Fruit fly (Drosophila melanogaster) whole organism, embryonic: ENCODE results near the gene retm.

Experiments used
- Atf-2 ChIP-seq: fragments of 200-800 bp; sonication (Bioruptor generic); optimal IDR thresholded peaks from 2 replicates; lab custom pipeline; 2016; ENCODE audit warnings: missing biosample characterization, missing genetic modification characterization
- Atf3 ChIP-seq: fragments of 200-800 bp; sonication (Bioruptor generic); optimal IDR thresholded peaks from 3 replicates; lab custom pipeline; 2016; ENCODE audit warnings: missing biosample characterization, missing genetic modification characterization
- CG11247 ChIP-seq: fragments of 200-800 bp; sonication (Bioruptor generic); IDR thresholded peaks from 2 replicates; pipeline ENCODE4 v1.3.6; 2022; ENCODE audit warnings: missing biosample characterization, missing genetic modification characterization
- CG12391 ChIP-seq: fragments of 200-800 bp; sonication (Bioruptor generic); optimal IDR thresholded peaks from 3 replicates; lab custom pipeline; 2018; ENCODE audit warnings: missing biosample characterization, mild to moderate bottlenecking, missing genetic modification characterization, moderate library complexity
- CG12659 ChIP-seq: fragments of 200-800 bp; sonication (Bioruptor generic); optimal IDR thresholded peaks from 3 replicates; lab custom pipeline; 2017; ENCODE audit warnings: mild to moderate bottlenecking, missing biosample characterization, missing genetic modification reagents, missing genetic modification characterization
- CG13894 ChIP-seq: fragments of 200-800 bp; sonication (Bioruptor generic); optimal IDR thresholded peaks from 3 replicates; lab custom pipeline; 2018; ENCODE audit warnings: missing biosample characterization, mild to moderate bottlenecking, missing genetic modification characterization, moderate library complexity
- CG14860 ChIP-seq: fragments of 200-800 bp; sonication (Bioruptor generic); IDR thresholded peaks from 3 replicates; pipeline ENCODE4 v1.3.6; 2022; ENCODE audit warnings: missing biosample characterization, missing genetic modification characterization; ENCODE audit not compliant: partially characterized antibody
- CG16815 ChIP-seq: fragments of 200-800 bp; sonication (Bioruptor generic); optimal IDR thresholded peaks from 3 replicates; lab custom pipeline; 2017; ENCODE audit warnings: missing biosample characterization, mild to moderate bottlenecking, missing genetic modification characterization
- CG17612 ChIP-seq: fragments of 200-800 bp; sonication (Bioruptor generic); IDR thresholded peaks from 2 replicates; pipeline ENCODE4 v1.3.6; 2022; ENCODE audit warnings: missing biosample characterization, missing genetic modification characterization
- CG2116 ChIP-seq: fragments of 200-800 bp; sonication (Bioruptor generic); optimal IDR thresholded peaks from 3 replicates; lab custom pipeline; 2018; ENCODE audit warnings: missing biosample characterization, mild to moderate bottlenecking, missing genetic modification characterization
- CG30020 ChIP-seq: fragments of 200-800 bp; optimal IDR thresholded peaks from 2 replicates; lab custom pipeline; 2019; ENCODE audit warnings: missing biosample characterization, mild to moderate bottlenecking, missing genetic modification characterization, moderate library complexity
- CG31365 ChIP-seq: fragments of 200-800 bp; sonication (Bioruptor generic); optimal IDR thresholded peaks from 2 replicates; lab custom pipeline; 2018; ENCODE audit warnings: missing biosample characterization, mild to moderate bottlenecking, missing genetic modification characterization
- CG3407 ChIP-seq: fragments of 200-800 bp; sonication (Bioruptor generic); optimal IDR thresholded peaks from 2 replicates; lab custom pipeline; 2018; ENCODE audit warnings: missing biosample characterization, mild to moderate bottlenecking, missing genetic modification characterization
- CG34376 ChIP-seq: fragments of 200-800 bp; sonication (Bioruptor generic); optimal IDR thresholded peaks from 2 replicates; lab custom pipeline; 2018; ENCODE audit warnings: missing biosample characterization, mild to moderate bottlenecking, missing genetic modification characterization
- CG4617 ChIP-seq: fragments of 200-800 bp; sonication (Bioruptor generic); optimal IDR thresholded peaks from 3 replicates; lab custom pipeline; 2016; ENCODE audit warnings: missing biosample characterization, missing genetic modification characterization, borderline replicate concordance
- CG5180 ChIP-seq: fragments of 200-800 bp; sonication (Bioruptor generic); optimal IDR thresholded peaks from 3 replicates; lab custom pipeline; 2017; ENCODE audit warnings: missing biosample characterization, missing genetic modification characterization, mild to moderate bottlenecking, moderate library complexity, missing genetic modification reagents
- CG6175 ChIP-seq: fragments of 200-800 bp; sonication (Bioruptor generic); IDR thresholded peaks from 3 replicates; pipeline ENCODE4 v1.3.6; 2022; ENCODE audit warnings: missing biosample characterization, missing genetic modification characterization
- CG8359 ChIP-seq: fragments of 200-800 bp; sonication (Bioruptor generic); optimal IDR thresholded peaks from 2 replicates; lab custom pipeline; 2017; ENCODE audit warnings: missing biosample characterization, mild to moderate bottlenecking, missing genetic modification characterization, borderline replicate concordance
- Dad ChIP-seq: fragments of 200-800 bp; sonication (Bioruptor generic); optimal IDR thresholded peaks from 3 replicates; lab custom pipeline; 2016; ENCODE audit warnings: missing biosample characterization, missing genetic modification characterization
- Doc2 ChIP-seq: fragments of 200-800 bp; sonication (Bioruptor generic); IDR thresholded peaks from 2 replicates; pipeline ENCODE4 v1.3.6; 2022; ENCODE audit warnings: missing biosample characterization, missing genetic modification characterization
- Dp ChIP-seq: fragments of 200-800 bp; sonication (Bioruptor generic); optimal IDR thresholded peaks from 2 replicates; lab custom pipeline; 2018; ENCODE audit warnings: missing biosample characterization, mild to moderate bottlenecking, missing genetic modification characterization, moderate library complexity
- Eip74EF ChIP-seq, 2 experiments: fragments of 200-800 bp in 1 of 2; fragments of >200 bp in 1 of 2; sonication (Bioruptor generic) in 1 of 2; optimal IDR thresholded peaks; 2 replicates each; lab custom pipeline; 2017 to 2019; ENCODE audit warnings: missing biosample characterization in 2 of 2, missing genetic modification characterization in 2 of 2, mild to moderate bottlenecking in 1 of 2, moderate library complexity in 1 of 2
- Hr39 ChIP-seq: fragments of >200 bp; optimal IDR thresholded peaks from 2 replicates; lab custom pipeline; 2017
- Lpt ChIP-seq: fragments of >200 bp; optimal IDR thresholded peaks from 2 replicates; lab custom pipeline; 2018; ENCODE audit warnings: missing biosample characterization, missing genetic modification characterization
- MBD-R2 ChIP-seq: fragments of 200-800 bp; sonication (Bioruptor generic); IDR thresholded peaks from 2 replicates; pipeline ENCODE4 v1.3.6; 2022; ENCODE audit warnings: missing biosample characterization, missing genetic modification characterization
- MESR4 ChIP-seq: fragments of 200-800 bp; sonication (Bioruptor generic); optimal IDR thresholded peaks from 2 replicates; lab custom pipeline; 2018; ENCODE audit warnings: missing biosample characterization, mild to moderate bottlenecking, missing genetic modification characterization, moderate library complexity
- Max ChIP-seq: fragments of 200-800 bp; sonication (Bioruptor generic); optimal IDR thresholded peaks from 2 replicates; lab custom pipeline; 2016; ENCODE audit warnings: missing biosample characterization, mild to moderate bottlenecking, missing genetic modification characterization
- Myb ChIP-seq: fragments of 200-800 bp; sonication (Bioruptor generic); optimal IDR thresholded peaks from 2 replicates; lab custom pipeline; 2016; ENCODE audit warnings: missing biosample characterization, missing genetic modification characterization
- NC2β ChIP-seq: fragments of 200-800 bp; sonication (Bioruptor generic); optimal IDR thresholded peaks from 2 replicates; lab custom pipeline; 2016; ENCODE audit warnings: missing biosample characterization, missing genetic modification characterization
- Neu2 ChIP-seq: fragments of 200-800 bp; sonication (Bioruptor generic); optimal IDR thresholded peaks from 3 replicates; lab custom pipeline; 2016; ENCODE audit warnings: missing biosample characterization, missing genetic modification characterization, borderline replicate concordance
- Poxn ChIP-seq: fragments of 200-800 bp; sonication (Bioruptor generic); IDR thresholded peaks from 2 replicates; pipeline ENCODE4 v1.3.6; 2022; ENCODE audit warnings: missing biosample characterization, missing genetic modification characterization
- ase ChIP-seq: fragments of 200-800 bp; sonication (Bioruptor generic); IDR thresholded peaks from 3 replicates; pipeline ENCODE4 v1.3.6; 2022; ENCODE audit warnings: missing biosample characterization, missing genetic modification characterization
- btn ChIP-seq: fragments of 200-800 bp; sonication (Bioruptor generic); optimal IDR thresholded peaks from 2 replicates; lab custom pipeline; 2016; ENCODE audit warnings: missing biosample characterization, missing genetic modification characterization
- caup ChIP-seq: fragments of 200-800 bp; sonication (Bioruptor generic); optimal IDR thresholded peaks from 3 replicates; lab custom pipeline; 2017; ENCODE audit warnings: missing biosample characterization, mild to moderate bottlenecking, missing genetic modification characterization, moderate library complexity; ENCODE audit not compliant: severe bottlenecking
- da ChIP-seq: fragments of 200-800 bp; sonication (Bioruptor generic); optimal IDR thresholded peaks from 2 replicates; lab custom pipeline; 2016; ENCODE audit warnings: missing biosample characterization, missing genetic modification characterization
- ems ChIP-seq: fragments of 200-800 bp; sonication (Bioruptor generic); optimal IDR thresholded peaks from 3 replicates; lab custom pipeline; 2016; ENCODE audit warnings: missing biosample characterization, missing genetic modification characterization
- ind ChIP-seq: fragments of 200-800 bp; sonication (Bioruptor generic); optimal IDR thresholded peaks from 3 replicates; lab custom pipeline; 2016; ENCODE audit warnings: missing biosample characterization, missing genetic modification characterization
- knrl ChIP-seq: fragments of 200-800 bp; sonication (Bioruptor generic); IDR thresholded peaks from 3 replicates; pipeline ENCODE4 v1.3.6; 2022; ENCODE audit warnings: missing biosample characterization, missing genetic modification characterization; ENCODE audit not compliant: partially characterized antibody
- lov ChIP-seq, 2 experiments: fragments of 200-800 bp in 1 of 2; fragments of >200 bp in 1 of 2; sonication (Bioruptor generic) in 1 of 2; IDR thresholded peaks in 1 of 2; optimal IDR thresholded peaks in 1 of 2; 2 replicates in 1 of 2; 3 replicates in 1 of 2; pipeline versions ENCODE4 v1.3.6 to Lab custom; 2017 to 2022; ENCODE audit warnings: missing biosample characterization in 1 of 2, missing genetic modification characterization in 1 of 2
- nau ChIP-seq: fragments of 200-800 bp; sonication (Bioruptor generic); optimal IDR thresholded peaks from 3 replicates; lab custom pipeline; 2017; ENCODE audit warnings: missing biosample characterization, mild to moderate bottlenecking, missing genetic modification characterization, missing genetic modification reagents
- nerfin-1 ChIP-seq: fragments of 200-800 bp; sonication (Bioruptor generic); optimal IDR thresholded peaks from 3 replicates; lab custom pipeline; 2019; ENCODE audit warnings: missing biosample characterization, mild to moderate bottlenecking, missing genetic modification characterization, moderate library complexity
- pb ChIP-seq: fragments of 200-800 bp; sonication (Bioruptor generic); optimal IDR thresholded peaks from 3 replicates; lab custom pipeline; 2016; ENCODE audit warnings: missing biosample characterization, missing genetic modification characterization
- pzg ChIP-seq: fragments of 200-800 bp; sonication (Bioruptor generic); optimal IDR thresholded peaks from 3 replicates; lab custom pipeline; 2018; ENCODE audit warnings: missing biosample characterization, mild to moderate bottlenecking, missing genetic modification characterization, moderate library complexity
- rib ChIP-seq: fragments of 200-800 bp; sonication (Bioruptor generic); IDR thresholded peaks from 2 replicates; pipeline ENCODE4 v1.3.6; 2022; ENCODE audit warnings: missing biosample characterization, missing genetic modification characterization
- sc ChIP-seq, 3 experiments: fragments of >200 bp in 2 of 3; fragments of 200-800 bp in 1 of 3; sonication (Bioruptor generic) in 1 of 3; optimal IDR thresholded peaks; 2 replicates in 2 of 3; 3 replicates in 1 of 3; lab custom pipeline; 2017; ENCODE audit warnings: mild to moderate bottlenecking in 1 of 3, missing biosample characterization in 1 of 3, missing genetic modification characterization in 1 of 3, missing genetic modification reagents in 1 of 3
- slbo ChIP-seq: fragments of 200-800 bp; sonication (Bioruptor generic); IDR thresholded peaks from 2 replicates; pipeline ENCODE4 v1.3.6; 2022; ENCODE audit warnings: missing biosample characterization, missing genetic modification characterization
- tll ChIP-seq, 2 experiments: fragments of 200-800 bp in 1 of 2; fragments of >200 bp in 1 of 2; sonication (Bioruptor generic) in 1 of 2; optimal IDR thresholded peaks; 2 replicates each; lab custom pipeline; 2017 to 2019; ENCODE audit warnings: missing biosample characterization in 2 of 2, missing genetic modification characterization in 2 of 2, mild to moderate bottlenecking in 1 of 2, moderate library complexity in 1 of 2
- usp ChIP-seq: fragments of >200 bp; optimal IDR thresholded peaks from 2 replicates; lab custom pipeline; 2017; ENCODE audit warnings: missing biosample characterization, missing genetic modification characterization
- vnd ChIP-seq: fragments of 200-800 bp; sonication (Bioruptor generic); IDR thresholded peaks from 3 replicates; pipeline ENCODE4 v1.3.6; 2022; ENCODE audit warnings: missing biosample characterization, missing genetic modification characterization; ENCODE audit not compliant: partially characterized antibody

retm gene

dm6 chr2L:6424198-6424597 lies 31.5 kb downstream of the retm start, which contains the start of gene Fic (continued):
- no peak for TF ChIP-seq CG34376 (GFP tag; lab: Kevin White, UChicago)
- peak; percentile 85 for TF ChIP-seq MESR4 (GFP tag; lab: Kevin White, UChicago)
- TF ChIP-seq CG8359 (GFP tag; lab: Kevin White, UChicago): no peak
- TF ChIP-seq CG11247 (GFP tag; lab: Robert Waterston, UW): no peak
- TF ChIP-seq CG3407: no peak
- TF ChIP-seq NC2β (GFP tag; lab: Kevin White, UChicago): no peak
- no peak for TF ChIP-seq Lpt
- no peak for TF ChIP-seq ems (GFP tag; lab: Kevin White, UChicago)
- TF ChIP-seq btn (GFP tag; lab: Kevin White, UChicago): no peak
- no peak for TF ChIP-seq usp (GFP tag; lab: Kevin White, UChicago)
- TF ChIP-seq nau (GFP tag; lab: Kevin White, UChicago): no peak
- TF ChIP-seq pzg (GFP tag; lab: Kevin White, UChicago): peak; percentile 43
- no peak for TF ChIP-seq Eip74EF (GFP tag; optimal IDR thresholded peaks at IDR 0.05; lab: Kevin White, UChicago)
- no peak for TF ChIP-seq da (GFP tag; lab: Kevin White, UChicago)
- TF ChIP-seq CG13894 (tag; lab: Kevin White, UChicago): no peak
- no peak for TF ChIP-seq Atf3 (GFP tag; lab: Kevin White, UChicago)
- TF ChIP-seq knrl: 0 out of 3 replicates have a peak, but pooled peaks have one; percentile 12
- no peak for TF ChIP-seq nerfin-1 (tag; lab: Kevin White, UChicago)
- TF ChIP-seq vnd: no peak
- no peak for TF ChIP-seq CG31365 (tag; lab: Kevin White, UChicago)
- no peak for TF ChIP-seq ase (GFP tag; lab: Robert Waterston, UW)
- TF ChIP-seq Myb (GFP tag; lab: Kevin White, UChicago): no peak
- no peak for TF ChIP-seq Max
- TF ChIP-seq CG16815 (GFP tag; lab: Kevin White, UChicago): no peak
- TF ChIP-seq CG14860 (GFP tag; lab: Robert Waterston, UW): no peak
- TF ChIP-seq Dp: peak; percentile 57
- TF ChIP-seq CG30020 (tag; lab: Kevin White, UChicago): peak; percentile 12
- no peak for TF ChIP-seq Hr39 (lab: Kevin White, UChicago)
- TF ChIP-seq slbo (GFP tag; lab: Robert Waterston, UW): no peak
- TF ChIP-seq CG6175 (GFP tag; lab: Robert Waterston, UW): no peak
- no peak for TF ChIP-seq Neu2 (GFP tag; lab: Kevin White, UChicago)
- peak; percentile 76 for TF ChIP-seq MBD-R2
- no peak for TF ChIP-seq sc (optimal IDR thresholded peaks at IDR 0.05; lab: Kevin White, UChicago)
- no peak for TF ChIP-seq sc (GFP tag; optimal IDR thresholded peaks at IDR 0.05; lab: Kevin White, UChicago)
- TF ChIP-seq CG17612: no peak
- peak; percentile 37 for TF ChIP-seq CG5180 (GFP tag; lab: Kevin White, UChicago)
- TF ChIP-seq rib: no peak
- no peak for TF ChIP-seq ind
- peak; percentile 67 for TF ChIP-seq CG4617
- no peak for TF ChIP-seq lov (optimal IDR thresholded peaks at IDR 0.05; lab: Kevin White, UChicago)
- 0 out of 3 replicates have a peak, but pooled peaks have one; percentile 27 for TF ChIP-seq lov (GFP tag; IDR thresholded peaks at IDR 0.05; lab: Robert Waterston, UW)
- TF ChIP-seq CG12659 (GFP tag; lab: Kevin White, UChicago): peak; percentile 4
- no peak for TF ChIP-seq Poxn (GFP tag; lab: Robert Waterston, UW)
- peak in 1 of 2 experiments; percentile 75 for TF ChIP-seq tll (GFP tag; optimal IDR thresholded peaks at IDR 0.05; lab: Kevin White, UChicago)
- TF ChIP-seq Dad: no peak
- TF ChIP-seq Doc2: no peak
- no peak for TF ChIP-seq pb (GFP tag; lab: Kevin White, UChicago)
- no peak for TF ChIP-seq CG2116
- TF ChIP-seq caup (GFP tag; lab: Kevin White, UChicago): no peak
- no peak for TF ChIP-seq Atf-2 (GFP tag; lab: Kevin White, UChicago)
- TF ChIP-seq CG12391 (tag; lab: Kevin White, UChicago): no peak
